Worm (Caenorhabditis elegans) whole organism, L1 larva: ENCODE results near the gene otpl-3.
A peak's percentile ranks its signal among the peaks of the same experiment; 100 is the strongest.
"Not testable (repeated sequence)": the region's sequence is repeated elsewhere in the genome, so short reads cannot be mapped to it uniquely, and the experiment has no call there.

Experiments
- F16B12.6 ChIP-seq: fragments of 150-350 bp; optimal IDR thresholded peaks from 2 replicates; lab custom pipeline; 2014; ENCODE audit warnings: missing biosample characterization, missing genetic modification characterization
- alr-1 ChIP-seq: fragments of 200-800 bp; sonication (Bioruptor generic); optimal IDR thresholded peaks from 2 replicates; lab custom pipeline; 2018; ENCODE audit warnings: borderline replicate concordance, mild to moderate bottlenecking, missing genetic modification characterization, missing compliant biosample characterization
- blmp-1 ChIP-seq: fragments of 150-350 bp; optimal IDR thresholded peaks from 2 replicates; lab custom pipeline; 2014; ENCODE audit warnings: missing biosample characterization, missing genetic modification characterization
- ceh-8 ChIP-seq: fragments of 200-800 bp; sonication (Bioruptor generic); optimal IDR thresholded peaks from 2 replicates; lab custom pipeline; 2018; ENCODE audit warnings: mild to moderate bottlenecking, missing genetic modification characterization, moderate library complexity, missing compliant biosample characterization
- ceh-88 ChIP-seq: fragments of 200-800 bp; sonication (Bioruptor generic); IDR thresholded peaks from 2 replicates; pipeline ENCODE4 v1.3.6; 2022; ENCODE audit warnings: missing genetic modification characterization, missing compliant biosample characterization
- dpl-1 ChIP-seq, 3 experiments: fragments of 150-350 bp in 2 of 3; sonication (generic microtip) in 1 of 3; optimal IDR thresholded peaks; 2 replicates each; lab custom pipeline; 2014 to 2017; ENCODE audit warnings: missing biosample characterization in 3 of 3, missing genetic modification characterization in 3 of 3, missing genetic modification reagents in 3 of 3
- efl-1 ChIP-seq, 4 experiments: fragments of 150-350 bp; optimal IDR thresholded peaks in 3 of 4; peaks in 1 of 4; 1 replicate in 1 of 4; 2 replicates in 3 of 4; lab custom pipeline; 2014; ENCODE audit warnings: missing biosample characterization in 2 of 4, missing genetic modification characterization in 2 of 4, missing genetic modification reagents in 2 of 4
- efl-3 ChIP-seq: fragments of 200-800 bp; sonication (Bioruptor generic); optimal IDR thresholded peaks from 2 replicates; lab custom pipeline; 2018; ENCODE audit warnings: mild to moderate bottlenecking, missing genetic modification characterization, missing compliant biosample characterization
- egl-27 ChIP-seq, 2 experiments: fragments of 150-350 bp in 1 of 2; sonication (generic microtip); optimal IDR thresholded peaks; 3 replicates each; lab custom pipeline; 2017 to 2018; ENCODE audit warnings: missing biosample characterization in 2 of 2, missing genetic modification characterization in 2 of 2, missing genetic modification reagents in 2 of 2
- elt-2 ChIP-seq: sonication (generic microtip); optimal IDR thresholded peaks from 2 replicates; lab custom pipeline; 2016; ENCODE audit warnings: missing genetic modification characterization, mild to moderate bottlenecking, inconsistent platforms, missing compliant biosample characterization, missing genetic modification reagents
- fkh-4 ChIP-seq: sonication (generic microtip); optimal IDR thresholded peaks from 2 replicates; lab custom pipeline; 2016; ENCODE audit warnings: missing compliant biosample characterization, missing genetic modification characterization, borderline replicate concordance
- fos-1 ChIP-seq: fragments of 150-350 bp; optimal IDR thresholded peaks from 2 replicates; lab custom pipeline; 2014; ENCODE audit warnings: missing biosample characterization, missing genetic modification characterization
- grh-1 ChIP-seq: fragments of 200-800 bp; sonication (Bioruptor generic); IDR thresholded peaks from 2 replicates; pipeline ENCODE4 v1.3.6; 2022; ENCODE audit warnings: missing genetic modification reagents, missing genetic modification characterization, missing compliant biosample characterization
- hlh-4 ChIP-seq: sonication (generic microtip); optimal IDR thresholded peaks from 2 replicates; lab custom pipeline; 2016; ENCODE audit warnings: mild to moderate bottlenecking, missing genetic modification characterization, missing compliant biosample characterization
- hpl-2 ChIP-seq: fragments of 150-350 bp; optimal IDR thresholded peaks from 2 replicates; lab custom pipeline; 2014; ENCODE audit warnings: missing biosample characterization, missing genetic modification reagents, missing genetic modification characterization
- lin-13 ChIP-seq: fragments of 150-350 bp; optimal IDR thresholded peaks from 2 replicates; lab custom pipeline; 2014; ENCODE audit warnings: missing biosample characterization, missing genetic modification reagents, missing genetic modification characterization
- lin-14 ChIP-seq: fragments of 200-800 bp; sonication (Bioruptor generic); optimal IDR thresholded peaks from 2 replicates; lab custom pipeline; 2018; ENCODE audit warnings: mild to moderate bottlenecking, missing genetic modification characterization, moderate library complexity, missing compliant biosample characterization
- lin-35 ChIP-seq, 2 experiments: fragments of 150-350 bp; optimal IDR thresholded peaks; 2 replicates each; lab custom pipeline; 2014; ENCODE audit warnings: missing biosample characterization in 2 of 2, missing genetic modification characterization in 2 of 2, missing genetic modification reagents in 2 of 2
- lsy-2 ChIP-seq, 2 experiments: fragments of 150-350 bp; optimal IDR thresholded peaks; 2 replicates each; lab custom pipeline; 2014; ENCODE audit warnings: missing biosample characterization in 2 of 2, missing genetic modification characterization in 2 of 2
- mab-9 ChIP-seq: fragments of 200-800 bp; sonication (Bioruptor generic); IDR thresholded peaks from 2 replicates; pipeline ENCODE4 v1.3.6; 2022; ENCODE audit warnings: missing genetic modification reagents, missing genetic modification characterization, missing compliant biosample characterization
- mef-2 ChIP-seq: fragments of 150-350 bp; optimal IDR thresholded peaks from 2 replicates; lab custom pipeline; 2014; ENCODE audit warnings: missing biosample characterization, missing genetic modification characterization
- nhr-12 ChIP-seq: sonication (generic microtip); optimal IDR thresholded peaks from 2 replicates; lab custom pipeline; 2017; ENCODE audit warnings: missing biosample characterization, missing genetic modification characterization
- nhr-20 ChIP-seq: sonication (generic microtip); optimal IDR thresholded peaks from 2 replicates; lab custom pipeline; 2016; ENCODE audit warnings: mild to moderate bottlenecking, missing genetic modification characterization, missing compliant biosample characterization
- nhr-28 ChIP-seq: fragments of 150-350 bp; optimal IDR thresholded peaks from 2 replicates; lab custom pipeline; 2014; ENCODE audit warnings: missing biosample characterization, missing genetic modification characterization
- nhr-84 ChIP-seq: sonication (generic microtip); optimal IDR thresholded peaks from 2 replicates; lab custom pipeline; 2017; ENCODE audit warnings: missing biosample characterization, missing genetic modification characterization
- nhr-90 ChIP-seq: sonication (generic microtip); optimal IDR thresholded peaks from 2 replicates; lab custom pipeline; 2016; ENCODE audit warnings: mild to moderate bottlenecking, missing genetic modification characterization, missing compliant biosample characterization; ENCODE audit not compliant: poor library complexity
- pax-3 ChIP-seq: fragments of 200-800 bp; sonication (Bioruptor generic); optimal IDR thresholded peaks from 2 replicates; lab custom pipeline; 2018; ENCODE audit warnings: mild to moderate bottlenecking, missing genetic modification characterization, moderate library complexity, missing compliant biosample characterization
- pqm-1 ChIP-seq: sonication (generic microtip); optimal IDR thresholded peaks from 3 replicates; lab custom pipeline; 2017; ENCODE audit warnings: missing biosample characterization, missing genetic modification characterization
- rnt-1 ChIP-seq: sonication (generic microtip); optimal IDR thresholded peaks from 2 replicates; lab custom pipeline; 2016; ENCODE audit warnings: mild to moderate bottlenecking, missing genetic modification characterization, moderate library complexity, missing compliant biosample characterization
- snu-23 ChIP-seq: sonication (generic microtip); optimal IDR thresholded peaks from 2 replicates; lab custom pipeline; 2016; ENCODE audit warnings: missing genetic modification characterization, missing compliant biosample characterization
- sptf-1 ChIP-seq: fragments of 150-350 bp; optimal IDR thresholded peaks from 2 replicates; lab custom pipeline; 2014; ENCODE audit warnings: missing biosample characterization, missing genetic modification characterization
- sup-37 ChIP-seq: fragments of 200-800 bp; sonication (Bioruptor generic); optimal IDR thresholded peaks from 2 replicates; lab custom pipeline; 2018; ENCODE audit warnings: mild to moderate bottlenecking, missing genetic modification characterization, missing compliant biosample characterization
- tbx-2 ChIP-seq: sonication (generic microtip); optimal IDR thresholded peaks from 2 replicates; lab custom pipeline; 2016; ENCODE audit warnings: missing genetic modification characterization, missing compliant biosample characterization
- unc-130 ChIP-seq: fragments of 150-350 bp; optimal IDR thresholded peaks from 2 replicates; lab custom pipeline; 2017; ENCODE audit warnings: missing biosample characterization, missing genetic modification characterization, inconsistent platforms
- unc-62 ChIP-seq: fragments of 150-350 bp; optimal IDR thresholded peaks from 2 replicates; lab custom pipeline; 2014; ENCODE audit warnings: missing biosample characterization, missing genetic modification reagents, missing genetic modification characterization
- xbp-1 ChIP-seq: sonication (generic microtip); optimal IDR thresholded peaks from 2 replicates; lab custom pipeline; 2016; ENCODE audit warnings: missing genetic modification characterization, missing compliant biosample characterization
- ztf-4 ChIP-seq: fragments of 150-350 bp; optimal IDR thresholded peaks from 2 replicates; lab custom pipeline; 2014; ENCODE audit warnings: missing biosample characterization, missing genetic modification characterization

Gene otpl-3

ce11 chrX:6884439-6884838 lies 40.1 kb downstream of the otpl-3 start:
- TF ChIP-seq dpl-1 (GFP tag; optimal IDR thresholded peaks at IDR 0.05; lab: Kevin White, UChicago) = no peak
- TF ChIP-seq F16B12.6 (tag; lab: Kevin White, UChicago) = no peak
- TF ChIP-seq fos-1 (tag; lab: Kevin White, UChicago) = no peak
- no peak for TF ChIP-seq ceh-8 (GFP tag; lab: Kevin White, UChicago)
- TF ChIP-seq pqm-1 = no peak
- no peak for TF ChIP-seq nhr-12 (tag; lab: Kevin White, UChicago)
- no peak for TF ChIP-seq ztf-4 (tag; lab: Kevin White, UChicago)
- TF ChIP-seq mef-2 (tag; lab: Kevin White, UChicago) = no peak
- TF ChIP-seq lin-13 (GFP tag; lab: Kevin White, UChicago) = no peak
- no peak for TF ChIP-seq hlh-4 (tag; lab: Kevin White, UChicago)
- TF ChIP-seq pax-3 (tag; lab: Kevin White, UChicago) = no peak
- no peak for TF ChIP-seq alr-1 (tag; lab: Kevin White, UChicago)
- TF ChIP-seq efl-3 (GFP tag; lab: Kevin White, UChicago) = no peak
- no peak for TF ChIP-seq fkh-4
- no peak for TF ChIP-seq nhr-84
- no peak for TF ChIP-seq hpl-2 (GFP tag; lab: Kevin White, UChicago)
- TF ChIP-seq grh-1 (GFP tag; lab: Robert Waterston, UW) = no peak

ce11 chrX:6881795-6882194 lies 42.8 kb downstream of the otpl-3 start, which contains the start of gene F41C6.6:
Gene F41C6.6 (minus strand): TSS chrX:6881895.
- TF ChIP-seq mab-9 (GFP tag; lab: Robert Waterston, UW); nhr-28 (tag; lab: Kevin White, UChicago); lin-35 (GFP tag; optimal IDR thresholded peaks at IDR 0.05; lab: Kevin White, UChicago): not testable (repeated sequence)

DNA sequence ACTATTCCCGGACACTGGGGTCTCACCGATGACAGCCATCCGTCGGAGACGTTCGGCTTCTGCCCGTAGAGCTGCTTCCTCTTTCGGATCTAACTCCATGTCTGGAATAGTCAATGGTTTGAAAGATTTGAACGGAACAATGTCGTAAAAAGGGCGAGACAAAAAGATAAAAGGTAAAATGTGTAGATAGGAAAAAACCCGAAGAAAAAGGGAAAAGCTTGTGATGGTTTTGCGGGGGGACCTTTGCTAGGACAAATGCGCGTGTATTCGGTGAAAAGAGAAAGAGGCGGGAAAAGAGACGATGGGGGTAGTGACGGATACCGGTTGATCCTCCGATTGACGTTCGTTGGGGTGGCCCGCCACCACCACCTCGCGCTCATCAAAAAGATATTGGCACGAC lies 47.1 kb downstream of the otpl-3 start, which contains the start of gene col-173:
Gene col-173 (minus strand): TSS at position 101 of the 400 bp plus-strand sequence.
- no peak for TF ChIP-seq mab-9 (GFP tag; lab: Robert Waterston, UW)
- no peak for TF ChIP-seq efl-1 (optimal IDR thresholded peaks at IDR 0.05; lab: Kevin White, UChicago)
- TF ChIP-seq efl-1 (GFP tag; optimal IDR thresholded peaks at IDR 0.05 in 1 of 2; lab: Kevin White, UChicago) = peak in 1 of 2 experiments; percentile 46
- TF ChIP-seq lin-14 (GFP tag; lab: Kevin White, UChicago) = no peak

ce11 chrX:6875273-6875672 lies 49.3 kb downstream of the otpl-3 start:
- TF ChIP-seq grh-1 (GFP tag; lab: Robert Waterston, UW) (no peak), snu-23 (GFP tag; lab: Kevin White, UChicago) (no peak), unc-130 (tag; lab: Kevin White, UChicago) (no peak)
- TF ChIP-seq, all 84 proteins: peak for 0

DNA sequence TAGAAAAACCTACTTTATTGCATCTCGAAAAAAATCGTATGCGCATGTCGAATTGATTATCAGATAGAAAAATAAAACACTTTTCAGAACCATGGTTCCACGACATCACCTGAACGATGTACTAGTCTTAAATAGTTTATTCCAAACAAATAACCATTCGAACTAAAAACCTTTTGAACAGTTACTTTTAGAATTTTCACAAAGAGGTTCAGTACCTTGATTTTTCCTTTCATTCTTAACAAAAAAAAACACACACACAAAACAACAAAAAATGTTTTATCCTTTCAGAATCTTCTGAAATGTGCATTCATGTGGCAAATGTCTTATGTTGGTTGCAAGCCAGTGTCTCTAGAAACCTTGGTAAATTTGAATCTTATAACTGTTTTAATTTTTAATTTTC lies 49.8 kb downstream of the otpl-3 start, which contains the start of gene F41C6.4:
Gene F41C6.4 (minus strand): TSS at position 101 of the 400 bp plus-strand sequence.
- TF ChIP-seq unc-62 (GFP tag; lab: Kevin White, UChicago) = no peak
- TF ChIP-seq tbx-2 = no peak
- TF ChIP-seq sup-37 (GFP tag; lab: Kevin White, UChicago) = no peak
- TF ChIP-seq ceh-88 (GFP tag; lab: Robert Waterston, UW) = no peak
- TF ChIP-seq mef-2 (tag; lab: Kevin White, UChicago) = no peak
- no peak for TF ChIP-seq elt-2 (tag; lab: Kevin White, UChicago)
- no peak for TF ChIP-seq nhr-20 (tag; lab: Kevin White, UChicago)
- no peak for TF ChIP-seq dpl-1 (GFP tag; optimal IDR thresholded peaks at IDR 0.05; lab: Kevin White, UChicago)
- TF ChIP-seq nhr-90 (tag; lab: Kevin White, UChicago) = no peak
- no peak for TF ChIP-seq ztf-4 (tag; lab: Kevin White, UChicago)
- TF ChIP-seq fos-1 (tag; lab: Kevin White, UChicago) = no peak
- no peak for TF ChIP-seq lsy-2 (tag; optimal IDR thresholded peaks at IDR 0.05; lab: Kevin White, UChicago)
- TF ChIP-seq rnt-1 (tag; lab: Kevin White, UChicago) = no peak
- no peak for TF ChIP-seq nhr-28 (tag; lab: Kevin White, UChicago)
- TF ChIP-seq sptf-1 (tag; lab: Kevin White, UChicago) = no peak
- TF ChIP-seq blmp-1 (tag; lab: Kevin White, UChicago) = no peak
- no peak for TF ChIP-seq egl-27 (tag; optimal IDR thresholded peaks at IDR 0.05; lab: Kevin White, UChicago)
- no peak for TF ChIP-seq xbp-1 (tag; lab: Kevin White, UChicago)
